Worm (Caenorhabditis elegans) whole organism, young adult: ENCODE measurements around the gene srh-127.

Source experiments
- B0019.2 ChIP-seq: fragments of 200-800 bp; sonication (Bioruptor generic); conservative IDR thresholded peaks from 2 replicates; pipeline ENCODE4 v1.3.6; 2022; ENCODE audit warnings: missing genetic modification reagents, missing genetic modification characterization, missing compliant biosample characterization
- F39B2.1 ChIP-seq: fragments of 200-800 bp; sonication (Bioruptor generic); IDR thresholded peaks from 2 replicates; pipeline ENCODE4 v1.3.6; 2022; ENCODE audit warnings: missing genetic modification reagents, missing genetic modification characterization, missing compliant biosample characterization
- ama-1 ChIP-seq, 3 experiments: fragments of 150-350 bp in 1 of 3; sonication (generic microtip) in 2 of 3; optimal IDR thresholded peaks; 2 replicates each; lab custom pipeline; 2014 to 2018; ENCODE audit warnings: missing biosample characterization in 2 of 3, missing genetic modification characterization in 2 of 3, missing genetic modification reagents in 2 of 3
- dpl-1 ChIP-seq: fragments of 150-350 bp; optimal IDR thresholded peaks from 2 replicates; lab custom pipeline; 2014; ENCODE audit warnings: missing biosample characterization, missing genetic modification reagents, missing genetic modification characterization
- fkh-3 ChIP-seq: sonication (generic microtip); optimal IDR thresholded peaks from 2 replicates; lab custom pipeline; 2016; ENCODE audit warnings: mild to moderate bottlenecking, missing genetic modification characterization, missing compliant biosample characterization
- hlh-12 ChIP-seq: sonication (generic microtip); optimal IDR thresholded peaks from 2 replicates; lab custom pipeline; 2016; ENCODE audit warnings: missing genetic modification characterization, missing compliant biosample characterization
- lag-1 ChIP-seq: fragments of 200-800 bp; sonication (Bioruptor generic); IDR thresholded peaks from 2 replicates; pipeline ENCODE4 v1.3.6; 2022; ENCODE audit warnings: missing genetic modification reagents, missing genetic modification characterization, missing compliant biosample characterization
- madf-6 ChIP-seq: fragments of 200-800 bp; sonication (Bioruptor generic); IDR thresholded peaks from 2 replicates; pipeline ENCODE4 v1.3.6; 2022; ENCODE audit warnings: missing genetic modification reagents, missing genetic modification characterization, missing compliant biosample characterization
- nfya-1 ChIP-seq: sonication (generic microtip); optimal IDR thresholded peaks from 2 replicates; lab custom pipeline; 2017; ENCODE audit warnings: antibody characterized with exemption, missing compliant biosample characterization, missing genetic modification characterization, borderline replicate concordance; ENCODE audit not compliant: insufficient read depth
- sea-2 ChIP-seq: fragments of 200-800 bp; sonication (Bioruptor generic); IDR thresholded peaks from 2 replicates; pipeline ENCODE4 v1.3.6; 2022; ENCODE audit warnings: missing genetic modification characterization, missing compliant biosample characterization
- snpc-1.3 ChIP-seq: sonication (generic microtip); optimal IDR thresholded peaks from 2 replicates; lab custom pipeline; 2017; ENCODE audit warnings: missing genetic modification characterization, mild to moderate bottlenecking, missing compliant biosample characterization, antibody characterized with exemption, moderate library complexity, missing genotype, missing genetic modification reagents; ENCODE audit not compliant: insufficient read depth
- unc-130 ChIP-seq: sonication (generic microtip); optimal IDR thresholded peaks from 2 replicates; lab custom pipeline; 2016; ENCODE audit warnings: missing genetic modification reagents, missing genetic modification characterization, missing compliant biosample characterization
- unc-62 ChIP-seq: fragments of 150-350 bp; optimal IDR thresholded peaks from 2 replicates; lab custom pipeline; 2014; ENCODE audit warnings: missing biosample characterization, missing genetic modification reagents, missing genetic modification characterization

ce11 chrV:2876188-2876831, 16.8 kb upstream of the srh-127 start:
- no peak for TF ChIP-seq lag-1 (GFP tag; lab: Robert Waterston, UW)
- TF ChIP-seq unc-62 (GFP tag; lab: Kevin White, UChicago), result no peak
- no peak for TF ChIP-seq ama-1 (optimal IDR thresholded peaks at IDR 0.05; lab: Kevin White, UChicago)
- no peak for TF ChIP-seq ama-1 (GFP tag; optimal IDR thresholded peaks at IDR 0.05; lab: Kevin White, UChicago)
- TF ChIP-seq B0019.2 (GFP tag; lab: Robert Waterston, UW), result no peak
- no peak for TF ChIP-seq sea-2 (GFP tag; lab: Robert Waterston, UW)
- TF ChIP-seq dpl-1 (GFP tag; lab: Kevin White, UChicago), result no peak
- no peak for TF ChIP-seq unc-130 (GFP tag; lab: Kevin White, UChicago)
- TF ChIP-seq snpc-1.3 (tag; lab: Kevin White, UChicago), result no peak
- TF ChIP-seq fkh-3 (tag; lab: Kevin White, UChicago), result no peak
- no peak for TF ChIP-seq F39B2.1 (GFP tag; lab: Robert Waterston, UW)
- no peak for TF ChIP-seq madf-6 (GFP tag; lab: Robert Waterston, UW)
- no peak for TF ChIP-seq nfya-1
- TF ChIP-seq hlh-12 (tag; lab: Kevin White, UChicago), result no peak
